Fruit fly (Drosophila melanogaster) Kc167 (cell line): ENCODE measurements around the gene Ns4.

Experiments
- Myc ChIP-seq: fragments of >200 bp; optimal IDR thresholded peaks from 2 replicates; lab custom pipeline; 2017; ENCODE audit warnings: missing external identifiers
- Sin3A ChIP-seq: fragments of >200 bp; optimal IDR thresholded peaks from 2 replicates; lab custom pipeline; 2018; ENCODE audit warnings: missing external identifiers
- h ChIP-seq: fragments of >200 bp; optimal IDR thresholded peaks from 3 replicates; lab custom pipeline; 2018; ENCODE audit warnings: missing external identifiers
- insv ChIP-seq: fragments of >200 bp; optimal IDR thresholded peaks from 3 replicates; lab custom pipeline; 2018; ENCODE audit warnings: missing external identifiers
- psq ChIP-seq: fragments of >200 bp; optimal IDR thresholded peaks from 2 replicates; lab custom pipeline; 2017; ENCODE audit warnings: missing external identifiers
- ttk ChIP-seq: sonication (Bioruptor generic); optimal IDR thresholded peaks from 2 replicates; lab custom pipeline; 2017; ENCODE audit warnings: missing external identifiers

DNA sequence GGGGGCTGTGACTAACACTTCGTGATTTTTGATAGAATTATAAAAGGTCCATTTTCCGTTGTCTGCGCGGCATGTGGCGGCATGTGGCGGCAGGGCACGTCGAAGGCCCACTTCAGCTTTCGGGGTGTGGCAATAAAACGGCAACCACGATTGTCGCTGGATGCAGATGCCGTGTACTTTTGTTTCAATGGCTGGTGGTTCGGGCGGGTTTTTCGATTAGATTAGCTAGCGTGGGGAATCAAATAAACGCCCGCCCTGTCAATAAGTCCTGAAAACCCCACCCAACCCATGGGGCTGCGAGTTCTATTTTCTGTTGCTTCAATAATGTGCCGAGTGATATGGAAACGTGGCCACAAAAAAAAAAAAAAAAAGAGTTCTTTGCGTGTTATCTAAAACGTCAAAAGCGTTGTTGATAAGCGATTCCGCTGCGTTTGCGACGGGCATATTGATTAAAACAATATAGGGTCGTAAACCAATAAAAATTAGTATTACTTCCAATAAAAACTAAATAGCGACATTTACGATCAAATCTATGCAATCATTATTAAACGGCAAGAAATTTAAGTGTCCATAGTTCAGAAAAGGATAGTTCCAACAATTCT lies 21.3 kb downstream of the Ns4 start:
- TF ChIP-seq psq (lab: Kevin White, UChicago) (no peak), Myc (lab: Kevin White, UChicago) (no peak), h (lab: Kevin White, UChicago) (no peak), ttk (lab: Kevin White, UChicago) (no peak), Sin3A (no peak), insv (lab: Kevin White, UChicago) (no peak)
